Fruit fly (Drosophila melanogaster): Measurements from ENCODE around the gene ntc.

ntc gene

dm6 chr3L:3771406-3771935 lies 34.8 kb downstream of the ntc start (continued):
- TF ChIP-seq kah (GFP tag; optimal IDR thresholded peaks at IDR 0.05) (peak; percentile 29), hbn (GFP tag; IDR thresholded peaks at IDR 0.05; ENCODE audit: partially characterized antibody) (no peak), Meics (GFP tag; optimal IDR thresholded peaks at IDR 0.05) (peak; percentile 83), gem (tag; optimal IDR thresholded peaks at IDR 0.05) (peak; percentile 87), nom (GFP tag; optimal IDR thresholded peaks at IDR 0.05) (peak; percentile 93), ewg (GFP tag; optimal IDR thresholded peaks at IDR 0.05) (peak; percentile 12), gce (GFP tag; IDR thresholded peaks at IDR 0.05) (0 out of 3 replicates have a peak, but pooled peaks have one; percentile 16), ab (GFP tag; optimal IDR thresholded peaks at IDR 0.05) (no peak), fu2 (GFP tag; optimal IDR thresholded peaks at IDR 0.05) (no peak), lab (GFP tag; optimal IDR thresholded peaks at IDR 0.05) (peak; percentile 85), CG12219 (GFP tag; optimal IDR thresholded peaks at IDR 0.05) (peak; percentile 50), CG8478 (optimal IDR thresholded peaks at IDR 0.05) (no peak), Lhr (GFP tag; optimal IDR thresholded peaks at IDR 0.05) (no peak), D19A (tag; optimal IDR thresholded peaks at IDR 0.05) (peak; percentile 52), slbo (GFP tag; IDR thresholded peaks at IDR 0.05) (peak; percentile 94), CG9817 (tag; optimal IDR thresholded peaks at IDR 0.05) (peak; percentile 78), CG12155 (GFP tag; optimal IDR thresholded peaks at IDR 0.05) (peak; percentile 79), CoRest (tag; optimal IDR thresholded peaks at IDR 0.05) (peak; percentile 88), E2f2 (GFP tag; IDR thresholded peaks at IDR 0.05) (peak; percentile 55; the same call in 1 of the 2 replicates), repo (GFP tag; optimal IDR thresholded peaks at IDR 0.05) (no peak), bbx (GFP tag; IDR thresholded peaks at IDR 0.05; ENCODE audit: partially characterized antibody) (no peak), row (GFP tag; IDR thresholded peaks at IDR 0.05) (peak; percentile 87), scrt (GFP tag; optimal IDR thresholded peaks at IDR 0.05) (peak; percentile 70), klu (GFP tag; IDR thresholded peaks at IDR 0.05) (peak; percentile 61; the same call in 1 of the 2 replicates), BtbVII (GFP tag; optimal IDR thresholded peaks at IDR 0.05) (peak; percentile 68), schlank (tag; optimal IDR thresholded peaks at IDR 0.05) (no peak), sens (GFP tag) (peak; percentile 48), emc (GFP tag; optimal IDR thresholded peaks at IDR 0.05) (no peak), Ets65A (GFP tag) (no peak), Deaf1 (tag; optimal IDR thresholded peaks at IDR 0.05) (peak; percentile 50), CG6272 (GFP tag; IDR thresholded peaks at IDR 0.05) (peak; percentile 75), gsb-n (tag; optimal IDR thresholded peaks at IDR 0.05) (peak; percentile 30), CG10543 (GFP tag; optimal IDR thresholded peaks at IDR 0.05) (peak; percentile 65), CG11695 (GFP tag; IDR thresholded peaks at IDR 0.05) (peak; percentile 86), danr (GFP tag; IDR thresholded peaks at IDR 0.05) (peak; percentile 30; the same call in 1 of the 2 replicates), br (optimal IDR thresholded peaks at IDR 0.05) (no peak), dmrt11E (tag; optimal IDR thresholded peaks at IDR 0.05) (no peak), zfh1 (GFP tag; IDR thresholded peaks at IDR 0.05) (peak; percentile 72; the same call in 2 of the 3 replicates), tap (tag; optimal IDR thresholded peaks at IDR 0.05) (peak; percentile 80), oc (tag; optimal IDR thresholded peaks at IDR 0.05) (peak; percentile 46), CG30403 (GFP tag; optimal IDR thresholded peaks at IDR 0.05) (peak; percentile 79), Gug (GFP tag; IDR thresholded peaks at IDR 0.05) (peak; percentile 64), Awh (GFP tag; IDR thresholded peaks at IDR 0.05) (peak; percentile 83), tna (GFP tag; IDR thresholded peaks at IDR 0.05; ENCODE audit: partially characterized antibody) (no peak), CG13424 (tag; optimal IDR thresholded peaks at IDR 0.05) (peak; percentile 82), ERR (GFP tag; optimal IDR thresholded peaks at IDR 0.05) (no peak), twi (tag; optimal IDR thresholded peaks at IDR 0.05) (peak; percentile 45), grau (tag; optimal IDR thresholded peaks at IDR 0.05) (peak; percentile 98), CG10979 (tag; optimal IDR thresholded peaks at IDR 0.05) (peak; percentile 25), H15 (GFP tag; IDR thresholded peaks at IDR 0.05) (peak; percentile 73; the same call in 2 of the 3 replicates), CG11696 (GFP tag; IDR thresholded peaks at IDR 0.05) (peak; percentile 73)
